Worm (Caenorhabditis elegans): ENCODE data around the gene F49C12.3.
"Not testable (repeated sequence)": the region's sequence is repeated elsewhere in the genome, so short reads cannot be mapped to it uniquely, and the experiment has no call there.

The F49C12.3 gene

ce11 chrIV:9286305-9286704 lies 13.9 kb upstream of the F49C12.3 start, which contains the start of gene nhr-267:
Gene nhr-267, minus strand, starts transcription at chrIV:9286405.
- TF ChIP-seq blmp-1, zip-8, nhr-237 (tag; optimal IDR thresholded peaks at IDR 0.05): not testable (repeated sequence)

- TF ChIP-seq unc-120 (tag; optimal IDR thresholded peaks at IDR 0.05; ENCODE audit: poor library complexity, severe bottlenecking) (no peak), pha-4 (tag; optimal IDR thresholded peaks at IDR 0.05) (no peak), ceh-39 (tag; optimal IDR thresholded peaks at IDR 0.05) (no peak)
Measured at ce11 chrIV:9289635-9290034, 10.6 kb upstream of the F49C12.3 start.

ce11 chrIV:9293825-9294224 lies 6.4 kb upstream of the F49C12.3 start, which contains the start of gene nhr-264:
Gene nhr-264, minus strand, starts transcription at chrIV:9293925.
- not testable (repeated sequence) for TF ChIP-seq mep-1 (tag; optimal IDR thresholded peaks at IDR 0.05); tbx-8 (GFP tag; optimal IDR thresholded peaks at IDR 0.05); ceh-43 (GFP tag; optimal IDR thresholded peaks at IDR 0.05)

- TF ChIP-seq bed-3 (GFP tag; optimal IDR thresholded peaks at IDR 0.05) (no peak), lin-32 (GFP tag; optimal IDR thresholded peaks at IDR 0.05) (no peak), snpc-4 (tag; optimal IDR thresholded peaks at IDR 0.05) (no peak), lin-13 (tag; optimal IDR thresholded peaks at IDR 0.05) (no peak), cnd-1 (tag; optimal IDR thresholded peaks at IDR 0.05) (no peak)
Measured at ce11 chrIV:9296285-9296684, 3.9 kb upstream of the F49C12.3 start, which contains the start of gene F49C12.1. Gene F49C12.1, minus strand, starts transcription at chrIV:9296354.

- TF ChIP-seq ces-1 (GFP tag; optimal IDR thresholded peaks at IDR 0.05) (no peak), blmp-1 (tag; optimal IDR thresholded peaks at IDR 0.05) (no peak), mep-1 (tag; optimal IDR thresholded peaks at IDR 0.05) (no peak), nhr-28 (tag; optimal IDR thresholded peaks at IDR 0.05) (no peak), cnd-1 (tag; optimal IDR thresholded peaks at IDR 0.05) (no peak), ceh-83 (GFP tag; optimal IDR thresholded peaks at IDR 0.05) (no peak), hlh-1 (tag; optimal IDR thresholded peaks at IDR 0.05) (no peak), unc-39 (tag; optimal IDR thresholded peaks at IDR 0.05) (no peak), mls-2 (tag; optimal IDR thresholded peaks at IDR 0.05) (no peak), ztf-11 (tag; optimal IDR thresholded peaks at IDR 0.05) (no peak), lin-32 (GFP tag; optimal IDR thresholded peaks at IDR 0.05) (no peak), unc-62 (GFP tag; optimal IDR thresholded peaks at IDR 0.05) (no peak), sptf-1 (tag; optimal IDR thresholded peaks at IDR 0.05) (no peak), elt-1 (tag; optimal IDR thresholded peaks at IDR 0.05; ENCODE audit: borderline replicate concordance, insufficient read depth) (no peak), nhr-76 (tag; optimal IDR thresholded peaks at IDR 0.05) (no peak), nhr-2 (tag; optimal IDR thresholded peaks at IDR 0.05) (no peak), elt-3 (tag; optimal IDR thresholded peaks at IDR 0.05) (no peak), sem-2 (GFP tag; optimal IDR thresholded peaks at IDR 0.05) (no peak), ham-2 (GFP tag; optimal IDR thresholded peaks at IDR 0.05) (no peak), M03D4.4 (tag; optimal IDR thresholded peaks at IDR 0.05) (no peak)
Measured at ce11 chrIV:9299145-9299544, 1.1 kb upstream of the F49C12.3 start, which contains the start of gene F49C12.2. Gene F49C12.2, minus strand, starts transcription at chrIV:9299245.

- TF ChIP-seq elt-1 (tag; optimal IDR thresholded peaks at IDR 0.05; ENCODE audit: borderline replicate concordance, insufficient read depth), result peak; percentile 61
- TF ChIP-seq sptf-1 (tag; optimal IDR thresholded peaks at IDR 0.05), result no peak
Measured at ce11 chrIV:9303994-9304393, 3.8 kb downstream of the F49C12.3 start, which contains the start of gene F49C12.4. Gene F49C12.4, minus strand, starts transcription at chrIV:9304094.

- TF ChIP-seq ceh-39 (tag; optimal IDR thresholded peaks at IDR 0.05), result no peak
- TF ChIP-seq flh-1 (GFP tag; optimal IDR thresholded peaks at IDR 0.05), result no peak
- no peak for TF ChIP-seq hlh-1 (tag; optimal IDR thresholded peaks at IDR 0.05)
- TF ChIP-seq cnd-1 (tag; optimal IDR thresholded peaks at IDR 0.05), result no peak
- TF ChIP-seq sem-2 (GFP tag; optimal IDR thresholded peaks at IDR 0.05), result no peak
- TF ChIP-seq drap-1 (GFP tag; optimal IDR thresholded peaks at IDR 0.05), result no peak
- TF ChIP-seq ceh-83 (GFP tag; optimal IDR thresholded peaks at IDR 0.05), result no peak
- no peak for TF ChIP-seq mls-2 (tag; optimal IDR thresholded peaks at IDR 0.05)
- TF ChIP-seq bed-3 (GFP tag; optimal IDR thresholded peaks at IDR 0.05), result no peak
- TF ChIP-seq lsy-2 (tag; optimal IDR thresholded peaks at IDR 0.05), result no peak
- TF ChIP-seq elt-1 (tag; optimal IDR thresholded peaks at IDR 0.05; ENCODE audit: borderline replicate concordance, insufficient read depth), result no peak
- TF ChIP-seq ham-2 (GFP tag; optimal IDR thresholded peaks at IDR 0.05), result no peak
- TF ChIP-seq tbx-8 (GFP tag; optimal IDR thresholded peaks at IDR 0.05), result no peak
- TF ChIP-seq zip-8 (tag; optimal IDR thresholded peaks at IDR 0.05), result no peak
- TF ChIP-seq nhr-237 (tag; optimal IDR thresholded peaks at IDR 0.05), result no peak
- TF ChIP-seq unc-39 (tag; optimal IDR thresholded peaks at IDR 0.05), result no peak
Measured at ce11 chrIV:9304617-9305016, 4.4 kb downstream of the F49C12.3 start, which contains the start of gene F49C12.5. Gene F49C12.5, plus strand, starts transcription at chrIV:9304917.
